Worm (Caenorhabditis elegans) whole organism, L4 larva: ENCODE measurements around the gene hpo-31.

Experiments used
- daf-8 ChIP-seq: fragments of 200-800 bp; sonication (Bioruptor generic); IDR thresholded peaks from 2 replicates; pipeline ENCODE4 v1.3.6; 2022; ENCODE audit warnings: missing genetic modification characterization, missing compliant biosample characterization
- fos-1 ChIP-seq: fragments of 150-350 bp; optimal IDR thresholded peaks from 2 replicates; lab custom pipeline; 2014; ENCODE audit warnings: missing biosample characterization, missing genetic modification characterization
- lin-38 ChIP-seq: fragments of 200-800 bp; sonication (Bioruptor generic); IDR thresholded peaks from 2 replicates; pipeline ENCODE4 v1.3.6; 2022; ENCODE audit warnings: missing genetic modification reagents, missing genetic modification characterization, missing compliant biosample characterization
- mes-2 ChIP-seq: sonication (generic microtip); optimal IDR thresholded peaks from 2 replicates; lab custom pipeline; 2016; ENCODE audit warnings: missing genotype, mild to moderate bottlenecking, missing genetic modification characterization, missing compliant biosample characterization; ENCODE audit not compliant: poor library complexity, severe bottlenecking

- TF ChIP-seq daf-8 (GFP tag; lab: Robert Waterston, UW): no peak
- no peak for TF ChIP-seq fos-1 (tag; lab: Kevin White, UChicago)
- no peak for TF ChIP-seq lin-38 (GFP tag; lab: Robert Waterston, UW)
- TF ChIP-seq mes-2 (tag; lab: Kevin White, UChicago): no peak
Measured at ce11 chrV:13840909-13841308, 18.1 kb downstream of the hpo-31 start, which contains the start of gene srx-17.
